Worm (Caenorhabditis elegans) whole organism, late embryonic: ENCODE data around the gene stdh-4.
A peak's percentile ranks its signal among the peaks of the same experiment; 100 is the strongest.

Experiments
- C38D4.7 ChIP-seq: fragments of 200-800 bp; sonication (Bioruptor generic); optimal IDR thresholded peaks from 2 replicates; lab custom pipeline; 2018; ENCODE audit warnings: mild to moderate bottlenecking, missing genetic modification characterization, moderate library complexity, missing compliant biosample characterization
- K09A11.1 ChIP-seq: sonication (generic microtip); optimal IDR thresholded peaks from 2 replicates; lab custom pipeline; 2017; ENCODE audit warnings: antibody characterized with exemption, mild to moderate bottlenecking, missing genetic modification characterization, missing compliant biosample characterization; ENCODE audit not compliant: insufficient read depth
- T23F11.4 ChIP-seq: fragments of 200-800 bp; sonication (Bioruptor generic); optimal IDR thresholded peaks from 2 replicates; lab custom pipeline; 2018; ENCODE audit warnings: mild to moderate bottlenecking, missing genetic modification characterization, missing compliant biosample characterization
- Y22D7AL.16 ChIP-seq: sonication (generic microtip); optimal IDR thresholded peaks from 2 replicates; lab custom pipeline; 2016; ENCODE audit warnings: missing genetic modification characterization, missing compliant biosample characterization
- ahr-1 ChIP-seq: sonication (generic microtip); optimal IDR thresholded peaks from 2 replicates; lab custom pipeline; 2016; ENCODE audit warnings: missing genetic modification characterization, missing compliant biosample characterization
- ceh-14 ChIP-seq: sonication (generic microtip); optimal IDR thresholded peaks from 2 replicates; lab custom pipeline; 2016; ENCODE audit warnings: missing genotype, missing genetic modification characterization, missing compliant biosample characterization
- ceh-18 ChIP-seq: sonication (generic microtip); optimal IDR thresholded peaks from 2 replicates; lab custom pipeline; 2016; ENCODE audit warnings: missing genetic modification characterization, missing compliant biosample characterization
- ceh-19 ChIP-seq: fragments of 200-800 bp; sonication (Bioruptor generic); optimal IDR thresholded peaks from 2 replicates; lab custom pipeline; 2018; ENCODE audit warnings: mild to moderate bottlenecking, missing genetic modification characterization, missing compliant biosample characterization
- ceh-2 ChIP-seq: sonication (generic microtip); optimal IDR thresholded peaks from 2 replicates; lab custom pipeline; 2016; ENCODE audit warnings: missing genotype, missing genetic modification characterization, missing compliant biosample characterization
- ceh-22 ChIP-seq: sonication (generic microtip); optimal IDR thresholded peaks from 2 replicates; lab custom pipeline; 2017; ENCODE audit warnings: missing biosample characterization, missing genetic modification characterization
- ceh-24 ChIP-seq: sonication (generic microtip); optimal IDR thresholded peaks from 2 replicates; lab custom pipeline; 2016; ENCODE audit warnings: mild to moderate bottlenecking, missing genetic modification characterization, missing compliant biosample characterization
- ceh-30 ChIP-seq: fragments of 150-350 bp; optimal IDR thresholded peaks from 2 replicates; lab custom pipeline; 2014; ENCODE audit warnings: missing biosample characterization, missing genetic modification characterization
- ceh-31 ChIP-seq: sonication (generic microtip); optimal IDR thresholded peaks from 2 replicates; lab custom pipeline; 2016; ENCODE audit warnings: missing genetic modification characterization, missing compliant biosample characterization
- ceh-45 ChIP-seq: fragments of 200-800 bp; sonication (Bioruptor generic); IDR thresholded peaks from 2 replicates; pipeline ENCODE4 v1.3.6; 2022; ENCODE audit warnings: missing genetic modification reagents, missing genetic modification characterization, missing compliant biosample characterization
- ceh-6 ChIP-seq: fragments of 200-800 bp; sonication (Bioruptor generic); optimal IDR thresholded peaks from 2 replicates; lab custom pipeline; 2018; ENCODE audit warnings: mild to moderate bottlenecking, missing genetic modification characterization, missing compliant biosample characterization
- ceh-9 ChIP-seq: sonication (generic microtip); optimal IDR thresholded peaks from 2 replicates; lab custom pipeline; 2016; ENCODE audit warnings: mild to moderate bottlenecking, missing genetic modification characterization, inconsistent platforms, missing compliant biosample characterization
- che-1 ChIP-seq: sonication (generic microtip); optimal IDR thresholded peaks from 2 replicates; lab custom pipeline; 2016; ENCODE audit warnings: mild to moderate bottlenecking, missing genetic modification characterization, missing compliant biosample characterization
- dmd-4 ChIP-seq: sonication (generic microtip); optimal IDR thresholded peaks from 2 replicates; lab custom pipeline; 2016; ENCODE audit warnings: borderline replicate concordance, missing genetic modification characterization, missing compliant biosample characterization
- elt-2 ChIP-seq: sonication (generic microtip); optimal IDR thresholded peaks from 2 replicates; lab custom pipeline; 2016; ENCODE audit warnings: missing genetic modification reagents, missing genetic modification characterization, missing compliant biosample characterization
- elt-4 ChIP-seq: sonication (generic microtip); optimal IDR thresholded peaks from 2 replicates; lab custom pipeline; 2016; ENCODE audit warnings: missing genetic modification characterization, missing compliant biosample characterization
- eyg-1 ChIP-seq: sonication (generic microtip); optimal IDR thresholded peaks from 2 replicates; lab custom pipeline; 2016; ENCODE audit warnings: missing genotype, missing genetic modification characterization, missing compliant biosample characterization
- fkh-10 ChIP-seq: fragments of 150-350 bp; optimal IDR thresholded peaks from 2 replicates; lab custom pipeline; 2014; ENCODE audit warnings: missing biosample characterization, missing genetic modification reagents, missing genetic modification characterization
- fkh-6 ChIP-seq: sonication (generic microtip); optimal IDR thresholded peaks from 2 replicates; lab custom pipeline; 2016; ENCODE audit warnings: missing genetic modification characterization, missing compliant biosample characterization
- gmeb-2 ChIP-seq: sonication (generic microtip); optimal IDR thresholded peaks from 2 replicates; lab custom pipeline; 2016; ENCODE audit warnings: missing genetic modification characterization, inconsistent platforms, missing compliant biosample characterization
- hlh-13 ChIP-seq: fragments of 200-800 bp; sonication (Bioruptor generic); optimal IDR thresholded peaks from 2 replicates; lab custom pipeline; 2018; ENCODE audit warnings: mild to moderate bottlenecking, missing genetic modification characterization, missing compliant biosample characterization
- hlh-30 ChIP-seq: sonication (generic microtip); optimal IDR thresholded peaks from 2 replicates; lab custom pipeline; 2017; ENCODE audit warnings: antibody characterized with exemption, missing genetic modification characterization, missing compliant biosample characterization; ENCODE audit not compliant: insufficient read depth
- hlh-8 ChIP-seq: sonication (generic microtip); optimal IDR thresholded peaks from 2 replicates; lab custom pipeline; 2016; ENCODE audit warnings: missing genotype, missing genetic modification characterization, missing compliant biosample characterization
- lin-11 ChIP-seq: fragments of 200-800 bp; sonication (Bioruptor generic); optimal IDR thresholded peaks from 2 replicates; lab custom pipeline; 2018; ENCODE audit warnings: mild to moderate bottlenecking, missing genetic modification characterization, missing compliant biosample characterization
- madf-2 ChIP-seq: sonication (generic microtip); optimal IDR thresholded peaks from 2 replicates; lab custom pipeline; 2017; ENCODE audit warnings: missing genetic modification characterization, missing compliant biosample characterization
- mec-3 ChIP-seq: sonication (generic microtip); optimal IDR thresholded peaks from 2 replicates; lab custom pipeline; 2016; ENCODE audit warnings: borderline replicate concordance, missing genetic modification characterization, missing compliant biosample characterization
- nhr-232 ChIP-seq: sonication (generic microtip); optimal IDR thresholded peaks from 2 replicates; lab custom pipeline; 2016; ENCODE audit warnings: missing genetic modification characterization, missing compliant biosample characterization
- npax-4 ChIP-seq: sonication (generic microtip); optimal IDR thresholded peaks from 2 replicates; lab custom pipeline; 2016; ENCODE audit warnings: missing genetic modification characterization, missing compliant biosample characterization
- odd-2 ChIP-seq: sonication (generic microtip); optimal IDR thresholded peaks from 2 replicates; lab custom pipeline; 2017; ENCODE audit warnings: antibody characterized with exemption, mild to moderate bottlenecking, missing genetic modification characterization, missing compliant biosample characterization
- pag-3 ChIP-seq: sonication (generic microtip); optimal IDR thresholded peaks from 2 replicates; lab custom pipeline; 2016; ENCODE audit warnings: missing compliant biosample characterization, missing genetic modification characterization, borderline replicate concordance
- pat-9 ChIP-seq: fragments of 200-800 bp; sonication (Bioruptor generic); optimal IDR thresholded peaks from 2 replicates; lab custom pipeline; 2018; ENCODE audit warnings: mild to moderate bottlenecking, missing genetic modification characterization, moderate library complexity, missing compliant biosample characterization
- pax-1 ChIP-seq: fragments of 150-350 bp; optimal IDR thresholded peaks from 2 replicates; lab custom pipeline; 2014; ENCODE audit warnings: missing biosample characterization, missing genetic modification characterization
- pha-2 ChIP-seq: sonication (generic microtip); optimal IDR thresholded peaks from 2 replicates; lab custom pipeline; 2017; ENCODE audit warnings: mild to moderate bottlenecking, missing genetic modification characterization, missing compliant biosample characterization
- pha-4 ChIP-seq: fragments of 150-350 bp; optimal IDR thresholded peaks from 2 replicates; lab custom pipeline; 2018; ENCODE audit warnings: missing biosample characterization, missing genetic modification reagents, missing genetic modification characterization
- pqm-1 ChIP-seq: sonication (generic microtip); optimal IDR thresholded peaks from 2 replicates; lab custom pipeline; 2016; ENCODE audit warnings: missing genetic modification characterization, missing compliant biosample characterization
- ref-2 ChIP-seq: sonication (generic microtip); optimal IDR thresholded peaks from 2 replicates; lab custom pipeline; 2016; ENCODE audit warnings: missing genetic modification characterization, missing compliant biosample characterization
- syd-9 ChIP-seq: sonication (generic microtip); optimal IDR thresholded peaks from 2 replicates; lab custom pipeline; 2016; ENCODE audit warnings: mild to moderate bottlenecking, missing genetic modification characterization, moderate library complexity, missing compliant biosample characterization
- tbx-2 ChIP-seq: sonication (generic microtip); optimal IDR thresholded peaks from 2 replicates; lab custom pipeline; 2016; ENCODE audit warnings: missing genetic modification characterization, missing compliant biosample characterization
- tbx-7 ChIP-seq: sonication (generic microtip); optimal IDR thresholded peaks from 2 replicates; lab custom pipeline; 2016; ENCODE audit warnings: missing genotype, missing genetic modification characterization, missing compliant biosample characterization
- unc-3 ChIP-seq, 2 experiments: fragments of 200-800 bp in 1 of 2; sonication (Bioruptor generic) in 1 of 2; sonication (generic microtip) in 1 of 2; conservative IDR thresholded peaks in 1 of 2; optimal IDR thresholded peaks in 1 of 2; 2 replicates each; pipeline versions ENCODE4 v1.3.6 to Lab custom; 2016 to 2022; ENCODE audit warnings: missing compliant biosample characterization in 2 of 2, missing genetic modification characterization in 2 of 2, missing genetic modification reagents in 1 of 2
- unc-42 ChIP-seq: sonication (generic microtip); optimal IDR thresholded peaks from 2 replicates; lab custom pipeline; 2016; ENCODE audit warnings: missing genotype, missing genetic modification characterization, missing compliant biosample characterization
- zip-5 ChIP-seq: sonication (generic microtip); optimal IDR thresholded peaks from 2 replicates; lab custom pipeline; 2016; ENCODE audit warnings: missing genetic modification characterization, missing compliant biosample characterization
- ztf-16 ChIP-seq: sonication (generic microtip); optimal IDR thresholded peaks from 2 replicates; lab custom pipeline; 2017; ENCODE audit warnings: missing genetic modification characterization, missing compliant biosample characterization

stdh-4 gene

DNA sequence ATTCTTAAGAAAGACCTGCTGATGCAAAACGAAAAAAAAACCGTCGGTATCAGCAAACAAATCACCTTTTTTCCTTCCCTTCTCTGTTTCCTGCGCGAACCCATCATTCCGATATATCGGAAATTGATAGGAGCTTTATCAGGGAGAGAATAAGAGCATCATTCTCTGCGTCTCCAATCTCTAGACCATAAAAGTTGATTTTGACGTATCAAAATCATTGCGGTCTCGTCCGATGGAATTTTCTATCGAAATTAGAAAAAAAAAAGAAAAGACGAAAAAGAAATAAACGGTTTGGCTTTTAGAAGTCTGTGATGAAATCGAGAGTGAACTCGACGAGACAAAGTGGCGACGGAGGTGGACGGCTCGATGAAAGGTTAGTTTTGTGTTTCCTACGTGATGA is at the start of gene stdh-4:
Gene stdh-4 (plus strand): TSS at position 301 of the 400 bp plus-strand sequence.
- no peak for TF ChIP-seq zip-5 (tag; lab: Kevin White, UChicago)
- TF ChIP-seq tbx-2 (tag; lab: Kevin White, UChicago): no peak
- TF ChIP-seq ceh-31 (tag; lab: Kevin White, UChicago): no peak
- no peak for TF ChIP-seq madf-2 (tag; lab: Kevin White, UChicago)
- no peak for TF ChIP-seq ceh-18 (tag; lab: Kevin White, UChicago)

DNA sequence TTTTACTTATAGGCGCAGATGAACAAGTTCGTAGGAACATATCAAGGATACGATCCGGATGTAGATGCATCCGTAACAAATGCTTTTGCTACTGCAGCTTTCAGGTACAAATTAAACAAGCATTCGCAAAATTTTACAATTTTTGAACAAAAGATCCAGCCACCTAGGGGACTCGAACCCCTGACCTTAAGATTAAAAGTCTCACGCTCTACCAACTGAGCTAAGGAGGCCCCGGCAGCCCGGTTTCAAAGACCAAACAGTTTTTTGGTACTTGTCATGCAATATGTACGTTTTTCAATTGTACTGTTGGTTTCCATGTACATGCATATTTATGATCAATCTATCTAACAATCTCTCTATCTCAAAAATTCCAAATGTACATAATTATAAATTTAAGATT is 49.7 kb upstream of the stdh-4 start:
- TF ChIP-seq pha-2 (tag; lab: Kevin White, UChicago): no peak
- TF ChIP-seq Y22D7AL.16: no peak
- TF ChIP-seq ztf-16 (tag; lab: Kevin White, UChicago): no peak
- no peak for TF ChIP-seq npax-4 (tag; lab: Kevin White, UChicago)
- no peak for TF ChIP-seq dmd-4 (tag; lab: Kevin White, UChicago)
- TF ChIP-seq gmeb-2 (tag; lab: Kevin White, UChicago): no peak
- TF ChIP-seq ceh-6 (GFP tag; lab: Kevin White, UChicago): no peak
- TF ChIP-seq pag-3 (tag; lab: Kevin White, UChicago): no peak
- TF ChIP-seq eyg-1: no peak
- TF ChIP-seq K09A11.1 (tag; lab: Kevin White, UChicago): no peak
- TF ChIP-seq fkh-6 (tag; lab: Kevin White, UChicago): no peak
- no peak for TF ChIP-seq hlh-13
- TF ChIP-seq ceh-31 (tag; lab: Kevin White, UChicago): no peak
- TF ChIP-seq ceh-22: no peak
- TF ChIP-seq ceh-24 (tag; lab: Kevin White, UChicago): no peak
- TF ChIP-seq hlh-30 (tag; lab: Kevin White, UChicago): no peak
- TF ChIP-seq lin-11 (tag; lab: Kevin White, UChicago): no peak

DNA sequence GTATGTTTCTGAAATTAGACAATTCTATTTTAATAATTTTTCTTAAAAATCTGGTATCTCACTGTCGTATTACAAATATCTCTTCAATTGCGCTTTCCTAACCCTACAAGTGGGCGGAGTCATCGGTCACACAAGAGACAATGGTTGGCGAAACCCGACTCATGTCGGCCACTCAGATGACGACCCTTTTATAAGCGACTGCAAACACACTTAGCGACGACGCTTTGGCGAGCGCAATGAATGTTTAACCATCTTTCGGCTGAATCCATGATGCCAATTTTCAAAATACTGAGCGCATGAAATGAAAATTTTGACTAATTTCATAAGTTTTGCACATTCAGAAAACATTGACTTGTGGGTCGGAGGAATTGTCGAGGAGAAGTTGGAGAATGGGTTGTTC is 48.7 kb upstream of the stdh-4 start:
- TF ChIP-seq ceh-45: peak; percentile 99
- no peak for TF ChIP-seq pha-4 (tag; lab: Kevin White, UChicago)
- peak; percentile 99 for TF ChIP-seq mec-3 (tag; lab: Kevin White, UChicago)
- TF ChIP-seq syd-9 (tag; lab: Kevin White, UChicago): peak; percentile 99
- TF ChIP-seq pag-3 (tag; lab: Kevin White, UChicago): peak; percentile 98
- TF ChIP-seq ztf-16 (tag; lab: Kevin White, UChicago): peak; percentile 99
- TF ChIP-seq ref-2 (tag; lab: Kevin White, UChicago): peak; percentile 98
- peak; percentile 98 for TF ChIP-seq fkh-6 (tag; lab: Kevin White, UChicago)
- TF ChIP-seq pqm-1: peak; percentile 100
- TF ChIP-seq ceh-22: peak; percentile 79
- TF ChIP-seq ceh-9: peak; percentile 99
- peak; percentile 95 for TF ChIP-seq K09A11.1 (tag; lab: Kevin White, UChicago)
- TF ChIP-seq pat-9 (tag; lab: Kevin White, UChicago): peak; percentile 99
- peak; percentile 99 for TF ChIP-seq hlh-13
- peak; percentile 98 for TF ChIP-seq ceh-30 (tag; lab: Kevin White, UChicago)
- peak; percentile 99 for TF ChIP-seq ceh-19 (GFP tag; lab: Kevin White, UChicago)
- peak; percentile 99 for TF ChIP-seq ceh-14
- peak; percentile 97 for TF ChIP-seq C38D4.7 (GFP tag; lab: Kevin White, UChicago)
- peak; percentile 98 for TF ChIP-seq ahr-1 (tag; lab: Kevin White, UChicago)
- TF ChIP-seq elt-2: peak; percentile 99
- TF ChIP-seq pax-1 (tag; lab: Kevin White, UChicago): peak; percentile 18
- TF ChIP-seq fkh-10: peak; percentile 95
- TF ChIP-seq unc-3 (GFP tag; conservative IDR thresholded peaks at IDR 0.05; lab: Robert Waterston, UW): peak; percentile 99
- peak; percentile 98 for TF ChIP-seq unc-3 (tag; optimal IDR thresholded peaks at IDR 0.05; lab: Kevin White, UChicago)
- peak; percentile 97 for TF ChIP-seq hlh-8
- peak; percentile 89 for TF ChIP-seq unc-42
- peak; percentile 100 for TF ChIP-seq ceh-24 (tag; lab: Kevin White, UChicago)
- TF ChIP-seq T23F11.4 (GFP tag; lab: Kevin White, UChicago): peak; percentile 99
- TF ChIP-seq elt-4 (tag; lab: Kevin White, UChicago): peak; percentile 96
- TF ChIP-seq nhr-232: peak; percentile 97
- peak; percentile 99 for TF ChIP-seq ceh-2
- peak; percentile 73 for TF ChIP-seq tbx-7
- peak; percentile 77 for TF ChIP-seq hlh-30 (tag; lab: Kevin White, UChicago)
- peak; percentile 83 for TF ChIP-seq odd-2 (tag; lab: Kevin White, UChicago)
- TF ChIP-seq pha-2 (tag; lab: Kevin White, UChicago): peak; percentile 96
- peak; percentile 98 for TF ChIP-seq che-1 (tag; lab: Kevin White, UChicago)
